Worm (Caenorhabditis elegans): ENCODE data around the gene C56A3.6.

DNA sequence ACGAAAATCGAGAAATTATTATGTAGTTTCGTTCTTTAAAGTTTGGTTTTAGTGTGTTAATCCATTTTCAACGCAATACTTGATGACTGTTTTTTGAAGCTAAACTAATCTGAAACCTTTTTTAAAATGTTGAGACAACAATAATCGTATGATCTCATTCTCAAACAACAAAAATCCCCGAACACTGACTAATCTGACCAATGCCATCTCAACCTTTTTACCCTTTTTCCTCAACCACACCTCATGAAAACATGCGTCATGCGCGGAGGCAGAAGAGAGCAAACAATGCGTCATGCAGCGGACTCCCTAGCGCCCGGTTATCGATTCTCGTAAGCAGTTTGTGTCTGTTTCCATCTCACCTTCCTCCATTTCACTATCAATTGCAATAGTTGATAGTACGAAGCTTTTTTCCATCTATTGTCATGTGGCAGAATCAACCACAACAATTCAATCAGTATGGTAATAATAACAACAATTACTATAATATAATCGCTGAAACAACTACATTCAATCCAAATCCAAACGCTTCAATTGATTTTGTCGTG is 15.6 kb upstream of the C56A3.6 start, which contains the start of gene C50B8.4:
- TF ChIP-seq fkh-10 (GFP tag; optimal IDR thresholded peaks at IDR 0.05) (no peak), pqm-1 (tag; optimal IDR thresholded peaks at IDR 0.05) (no peak), ces-1 (GFP tag; optimal IDR thresholded peaks at IDR 0.05) (no peak), ztf-11 (tag; optimal IDR thresholded peaks at IDR 0.05) (no peak), egl-27 (tag; optimal IDR thresholded peaks at IDR 0.05) (no peak), rnt-1 (tag; optimal IDR thresholded peaks at IDR 0.05) (no peak), lin-13 (GFP tag; optimal IDR thresholded peaks at IDR 0.05) (no peak), lin-39 (tag; optimal IDR thresholded peaks at IDR 0.05) (no peak), unc-98 (GFP tag; IDR thresholded peaks at IDR 0.05) (no peak), ets-5 (GFP tag; IDR thresholded peaks at IDR 0.05) (no peak), nhr-12 (tag; optimal IDR thresholded peaks at IDR 0.05) (no peak)
